Worm (Caenorhabditis elegans): ENCODE results near the gene F49C5.3.

Gene F49C5.3

DNA sequence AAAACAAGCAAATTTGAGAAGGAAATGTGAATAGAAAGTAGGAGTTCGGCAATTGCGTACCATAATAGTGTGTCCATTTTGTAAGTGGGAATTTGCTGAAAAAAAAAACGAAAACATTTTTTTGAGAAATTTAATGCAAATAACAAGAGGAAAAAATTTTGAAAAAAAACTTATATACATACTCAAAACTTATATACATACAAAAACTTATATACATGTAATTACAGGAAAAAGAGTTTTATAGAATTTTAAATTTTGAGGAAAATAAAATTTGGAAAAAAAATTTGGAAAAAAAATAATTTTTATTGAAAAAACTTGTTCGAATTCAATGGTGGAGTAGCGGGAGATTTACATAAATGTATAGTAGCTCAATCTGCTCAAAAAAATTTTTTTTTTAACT is 33.5 kb upstream of the F49C5.3 start, which contains the start of gene ador-1:
Gene ador-1 (minus strand): TSS at position 101 of the 400 bp plus-strand sequence.
- TF ChIP-seq lin-39 (tag; optimal IDR thresholded peaks at IDR 0.05) (no peak), snu-23 (GFP tag; optimal IDR thresholded peaks at IDR 0.05) (no peak), lin-14 (GFP tag; optimal IDR thresholded peaks at IDR 0.05) (no peak), unc-30 (tag; optimal IDR thresholded peaks at IDR 0.05) (no peak), pqm-1 (tag; optimal IDR thresholded peaks at IDR 0.05) (no peak), sup-37 (GFP tag; optimal IDR thresholded peaks at IDR 0.05) (no peak), mep-1 (tag; optimal IDR thresholded peaks at IDR 0.05) (no peak), ces-1 (GFP tag; optimal IDR thresholded peaks at IDR 0.05) (no peak), isw-1 (GFP tag; IDR thresholded peaks at IDR 0.05) (no peak), jun-1 (tag; optimal IDR thresholded peaks at IDR 0.05) (no peak), pag-3 (tag; optimal IDR thresholded peaks at IDR 0.05; ENCODE audit: borderline replicate concordance, insufficient read depth) (no peak), ztf-11 (tag; optimal IDR thresholded peaks at IDR 0.05) (no peak), aly-2 (tag; optimal IDR thresholded peaks at IDR 0.05) (no peak), nhr-47 (tag; optimal IDR thresholded peaks at IDR 0.05) (no peak), snpc-4 (tag; optimal IDR thresholded peaks at IDR 0.05) (no peak), xbp-1 (tag; optimal IDR thresholded peaks at IDR 0.05) (no peak), ets-5 (GFP tag; IDR thresholded peaks at IDR 0.05) (no peak), zag-1 (tag; optimal IDR thresholded peaks at IDR 0.05) (no peak)

DNA sequence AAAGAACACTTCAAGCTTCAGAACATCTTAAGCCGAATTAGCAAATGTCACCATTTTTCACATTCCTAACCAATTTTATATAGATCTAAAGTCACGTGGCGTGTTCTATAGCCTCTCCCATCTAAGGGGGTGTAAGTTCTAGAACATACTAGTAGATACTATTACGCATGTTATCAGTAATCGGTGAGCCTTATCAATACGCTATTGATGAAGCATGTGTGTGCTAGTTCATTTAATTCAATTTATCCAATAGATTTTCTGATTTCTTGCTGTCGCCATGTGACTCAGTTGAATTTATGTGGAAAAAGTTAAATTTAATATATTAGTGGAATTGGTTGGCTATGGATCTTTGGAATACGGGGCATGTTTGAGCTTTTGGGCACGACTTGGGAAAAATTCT is 29.8 kb upstream of the F49C5.3 start:
- no peak for TF ChIP-seq mef-2 (tag; optimal IDR thresholded peaks at IDR 0.05)
- no peak for TF ChIP-seq nhr-76 (tag; optimal IDR thresholded peaks at IDR 0.05)
- no peak for TF ChIP-seq nhr-19 (GFP tag; conservative IDR thresholded peaks at IDR 0.05)
- TF ChIP-seq grh-1 (GFP tag; IDR thresholded peaks at IDR 0.05), result no peak
- no peak for TF ChIP-seq lin-14 (GFP tag; optimal IDR thresholded peaks at IDR 0.05)
- TF ChIP-seq xbp-1 (tag; optimal IDR thresholded peaks at IDR 0.05), result no peak
- TF ChIP-seq lin-39 (tag; optimal IDR thresholded peaks at IDR 0.05), result no peak
- no peak for TF ChIP-seq mab-9 (GFP tag; IDR thresholded peaks at IDR 0.05)
- TF ChIP-seq C16A3.4 (tag; optimal IDR thresholded peaks at IDR 0.05), result no peak
- TF ChIP-seq ces-1 (GFP tag; optimal IDR thresholded peaks at IDR 0.05), result no peak
- TF ChIP-seq ceh-63 (GFP tag; optimal IDR thresholded peaks at IDR 0.05), result no peak
- no peak for TF ChIP-seq irx-1 (tag; optimal IDR thresholded peaks at IDR 0.05)
- no peak for TF ChIP-seq lin-13 (GFP tag; optimal IDR thresholded peaks at IDR 0.05)
- TF ChIP-seq pag-3 (tag; optimal IDR thresholded peaks at IDR 0.05; ENCODE audit: borderline replicate concordance, insufficient read depth), result no peak
- no peak for TF ChIP-seq nhr-28 (tag; optimal IDR thresholded peaks at IDR 0.05)
- TF ChIP-seq fos-1 (tag; optimal IDR thresholded peaks at IDR 0.05), result no peak
- TF ChIP-seq blmp-1 (tag; optimal IDR thresholded peaks at IDR 0.05), result no peak
- no peak for TF ChIP-seq nhr-85 (tag)
- TF ChIP-seq efl-3 (GFP tag; optimal IDR thresholded peaks at IDR 0.05), result no peak
- TF ChIP-seq dpl-1 (GFP tag; optimal IDR thresholded peaks at IDR 0.05), result no peak
- TF ChIP-seq lir-3 (tag; optimal IDR thresholded peaks at IDR 0.05; ENCODE audit: poor library complexity), result no peak
- no peak for TF ChIP-seq snu-23 (GFP tag; optimal IDR thresholded peaks at IDR 0.05)
- no peak for TF ChIP-seq unc-30 (tag; optimal IDR thresholded peaks at IDR 0.05)
- peak; percentile 1 for TF ChIP-seq dsc-1 (tag; optimal IDR thresholded peaks at IDR 0.05)
- no peak for TF ChIP-seq unc-98 (GFP tag; IDR thresholded peaks at IDR 0.05)
- TF ChIP-seq jun-1 (tag; optimal IDR thresholded peaks at IDR 0.05), result no peak
- no peak for TF ChIP-seq lin-35 (GFP tag; optimal IDR thresholded peaks at IDR 0.05)
- TF ChIP-seq ceh-8 (GFP tag; optimal IDR thresholded peaks at IDR 0.05), result peak; percentile 27
- TF ChIP-seq unc-86 (tag; optimal IDR thresholded peaks at IDR 0.05), result no peak
- no peak for TF ChIP-seq C34B4.2 (tag; optimal IDR thresholded peaks at IDR 0.05)
- no peak for TF ChIP-seq tlp-1 (tag; optimal IDR thresholded peaks at IDR 0.05)
- no peak for TF ChIP-seq elt-3 (tag; optimal IDR thresholded peaks at IDR 0.05)
- TF ChIP-seq tbx-2 (tag; optimal IDR thresholded peaks at IDR 0.05), result no peak
- no peak for TF ChIP-seq skn-1 (tag; optimal IDR thresholded peaks at IDR 0.05)
- TF ChIP-seq efl-1 (optimal IDR thresholded peaks at IDR 0.05), result no peak
- no peak for TF ChIP-seq efl-1 (GFP tag; optimal IDR thresholded peaks at IDR 0.05 in 1 of 2)
- TF ChIP-seq alr-1 (tag; optimal IDR thresholded peaks at IDR 0.05; ENCODE audit: borderline replicate concordance), result no peak
- TF ChIP-seq hlh-4 (tag; optimal IDR thresholded peaks at IDR 0.05), result no peak
- no peak for TF ChIP-seq ztf-4 (tag; optimal IDR thresholded peaks at IDR 0.05)
- TF ChIP-seq ets-5 (GFP tag; IDR thresholded peaks at IDR 0.05), result no peak
- TF ChIP-seq swsn-7 (tag; optimal IDR thresholded peaks at IDR 0.05), result peak; percentile 0
- no peak for TF ChIP-seq nhr-77 (tag; optimal IDR thresholded peaks at IDR 0.05)
- TF ChIP-seq fkh-8 (tag; optimal IDR thresholded peaks at IDR 0.05), result peak; percentile 78

Data from whole organism, L1 larva.